Fruit fly (Drosophila melanogaster): ENCODE data around the gene Ugt37D1.

- TF ChIP-seq ttk (optimal IDR thresholded peaks at IDR 0.05) = no peak
- no peak for TF ChIP-seq Sin3A (optimal IDR thresholded peaks at IDR 0.05)
Measured at dm6 chr2L:16843336-16843735, 44.5 kb downstream of the Ugt37D1 start.

Data from Kc167 (cell line).